Fruit fly (Drosophila melanogaster) whole organism, embryonic: Measurements from ENCODE around the gene aph-1.

Experiments
- Bdp1 ChIP-seq: fragments of 200-800 bp; sonication (Bioruptor generic); optimal IDR thresholded peaks from 3 replicates; lab custom pipeline; 2016; ENCODE audit warnings: missing biosample characterization, missing genetic modification characterization
- CG11560 ChIP-seq: fragments of 200-800 bp; sonication (Bioruptor generic); IDR thresholded peaks from 3 replicates; pipeline ENCODE4 v1.3.6; 2022; ENCODE audit warnings: missing biosample characterization, missing genetic modification characterization
- CG13894 ChIP-seq: fragments of 200-800 bp; sonication (Bioruptor generic); optimal IDR thresholded peaks from 3 replicates; lab custom pipeline; 2018; ENCODE audit warnings: missing biosample characterization, mild to moderate bottlenecking, missing genetic modification characterization, moderate library complexity
- CG14667 ChIP-seq: fragments of 200-800 bp; sonication (Bioruptor generic); IDR thresholded peaks from 2 replicates; pipeline ENCODE4 v1.3.6; 2022; ENCODE audit warnings: missing biosample characterization, missing genetic modification characterization
- CG1647 ChIP-seq: fragments of 200-800 bp; sonication (Bioruptor generic); optimal IDR thresholded peaks from 3 replicates; lab custom pipeline; 2016; ENCODE audit warnings: missing biosample characterization, missing genetic modification characterization
- CG17612 ChIP-seq: fragments of 200-800 bp; sonication (Bioruptor generic); IDR thresholded peaks from 2 replicates; pipeline ENCODE4 v1.3.6; 2022; ENCODE audit warnings: missing biosample characterization, missing genetic modification characterization
- CG18476 ChIP-seq: fragments of 200-800 bp; sonication (Bioruptor generic); optimal IDR thresholded peaks from 2 replicates; lab custom pipeline; 2016; ENCODE audit warnings: missing biosample characterization, mild to moderate bottlenecking, missing genetic modification characterization
- CG3065 ChIP-seq: fragments of 200-800 bp; sonication (Bioruptor generic); optimal IDR thresholded peaks from 2 replicates; lab custom pipeline; 2016; ENCODE audit warnings: missing biosample characterization, missing genetic modification characterization
- CG3281 ChIP-seq: fragments of 200-800 bp; sonication (Bioruptor generic); optimal IDR thresholded peaks from 3 replicates; lab custom pipeline; 2017; ENCODE audit warnings: missing biosample characterization, mild to moderate bottlenecking, missing genetic modification characterization
- CG4360 ChIP-seq: fragments of 200-800 bp; sonication (Bioruptor generic); IDR thresholded peaks from 2 replicates; pipeline ENCODE4 v1.3.6; 2022; ENCODE audit warnings: missing biosample characterization, missing genetic modification characterization
- CG7839 ChIP-seq: fragments of 200-800 bp; sonication (Bioruptor generic); optimal IDR thresholded peaks from 3 replicates; lab custom pipeline; 2018; ENCODE audit warnings: missing biosample characterization, mild to moderate bottlenecking, missing genetic modification characterization, moderate library complexity
- CG8290 ChIP-seq, 3 experiments: fragments of 200-800 bp; sonication (Bioruptor generic); optimal IDR thresholded peaks; 2 replicates each; lab custom pipeline; 2016 to 2019; ENCODE audit warnings: missing biosample characterization in 3 of 3, missing genetic modification characterization in 3 of 3, mild to moderate bottlenecking in 2 of 3, moderate library complexity in 1 of 3
- CG9437 ChIP-seq: fragments of 200-800 bp; sonication (Bioruptor generic); optimal IDR thresholded peaks from 2 replicates; lab custom pipeline; 2018; ENCODE audit warnings: missing biosample characterization, mild to moderate bottlenecking, missing genetic modification characterization
- CoRest ChIP-seq: fragments of 200-800 bp; sonication (Bioruptor generic); optimal IDR thresholded peaks from 3 replicates; lab custom pipeline; 2018; ENCODE audit warnings: missing biosample characterization, mild to moderate bottlenecking, missing genetic modification characterization, moderate library complexity
- Deaf1 ChIP-seq: fragments of 200-800 bp; optimal IDR thresholded peaks from 3 replicates; lab custom pipeline; 2019; ENCODE audit warnings: missing biosample characterization, mild to moderate bottlenecking, missing genetic modification characterization, moderate library complexity
- HLH3B ChIP-seq: fragments of 200-800 bp; sonication (Bioruptor generic); IDR thresholded peaks from 2 replicates; pipeline ENCODE4 v1.3.6; 2022; ENCODE audit warnings: missing biosample characterization, missing genetic modification characterization
- Poxn ChIP-seq: fragments of 200-800 bp; sonication (Bioruptor generic); IDR thresholded peaks from 2 replicates; pipeline ENCODE4 v1.3.6; 2022; ENCODE audit warnings: missing biosample characterization, missing genetic modification characterization
- Ravus ChIP-seq: fragments of 200-800 bp; sonication (Bioruptor generic); IDR thresholded peaks from 2 replicates; pipeline ENCODE4 v1.3.6; 2022; ENCODE audit warnings: missing biosample characterization, missing genetic modification characterization
- Sox102F ChIP-seq: fragments of 200-800 bp; sonication (Bioruptor generic); optimal IDR thresholded peaks from 2 replicates; lab custom pipeline; 2018; ENCODE audit warnings: missing biosample characterization, mild to moderate bottlenecking, missing genetic modification characterization, moderate library complexity
- Tbp ChIP-seq: fragments of >200 bp; optimal IDR thresholded peaks from 2 replicates; lab custom pipeline; 2018; ENCODE audit warnings: missing biosample characterization, missing genetic modification characterization
- Trl ChIP-seq, 3 experiments: fragments of >200 bp in 2 of 3; fragments of 200-800 bp in 1 of 3; sonication (Bioruptor generic) in 1 of 3; optimal IDR thresholded peaks; 2 replicates in 1 of 3; 3 replicates in 2 of 3; lab custom pipeline; 2016 to 2017; ENCODE audit warnings: missing biosample characterization in 1 of 3, missing genetic modification characterization in 1 of 3
- bcd ChIP-seq: fragments of 200-800 bp; sonication (Bioruptor generic); optimal IDR thresholded peaks from 2 replicates; lab custom pipeline; 2017; ENCODE audit warnings: missing biosample characterization, mild to moderate bottlenecking, missing genetic modification characterization
- btn ChIP-seq: fragments of 200-800 bp; sonication (Bioruptor generic); optimal IDR thresholded peaks from 2 replicates; lab custom pipeline; 2016; ENCODE audit warnings: missing biosample characterization, missing genetic modification characterization
- cg ChIP-seq: fragments of 200-800 bp; sonication (Bioruptor generic); optimal IDR thresholded peaks from 3 replicates; lab custom pipeline; 2019; ENCODE audit warnings: missing biosample characterization, mild to moderate bottlenecking, missing genetic modification characterization, moderate library complexity
- chm ChIP-seq: fragments of 200-800 bp; sonication (Bioruptor generic); IDR thresholded peaks from 2 replicates; pipeline ENCODE4 v1.3.6; 2022; ENCODE audit warnings: missing biosample characterization, missing genetic modification characterization
- crc ChIP-seq: fragments of 200-800 bp; sonication (Bioruptor generic); optimal IDR thresholded peaks from 2 replicates; lab custom pipeline; 2016; ENCODE audit warnings: missing biosample characterization, missing genetic modification characterization
- dimm ChIP-seq: fragments of 200-800 bp; sonication (Bioruptor generic); IDR thresholded peaks from 2 replicates; pipeline ENCODE4 v1.3.6; 2022; ENCODE audit warnings: missing biosample characterization, missing genetic modification characterization
- ewg ChIP-seq: fragments of 200-800 bp; sonication (Bioruptor generic); optimal IDR thresholded peaks from 3 replicates; lab custom pipeline; 2017; ENCODE audit warnings: mild to moderate bottlenecking, missing biosample characterization, missing genetic modification reagents, missing genetic modification characterization
- h ChIP-seq: fragments of >200 bp; optimal IDR thresholded peaks from 2 replicates; lab custom pipeline; 2017
- her ChIP-seq: fragments of 200-800 bp; sonication (Bioruptor generic); optimal IDR thresholded peaks from 2 replicates; lab custom pipeline; 2016; ENCODE audit warnings: missing biosample characterization, missing genetic modification characterization
- nerfin-1 ChIP-seq: fragments of 200-800 bp; sonication (Bioruptor generic); optimal IDR thresholded peaks from 3 replicates; lab custom pipeline; 2019; ENCODE audit warnings: missing biosample characterization, mild to moderate bottlenecking, missing genetic modification characterization, moderate library complexity
- pan ChIP-seq, 4 experiments: fragments of >200 bp in 3 of 4; fragments of 200-800 bp in 1 of 4; sonication (Bioruptor generic) in 1 of 4; optimal IDR thresholded peaks in 3 of 4; IDR thresholded peaks in 1 of 4; 2 replicates each; pipeline versions ENCODE4 v1.3.6 to Lab custom; 2017 to 2022; ENCODE audit warnings: missing biosample characterization in 2 of 4, missing genetic modification characterization in 2 of 4, mixed read lengths in 1 of 4
- repo ChIP-seq: fragments of 200-800 bp; sonication (Bioruptor generic); optimal IDR thresholded peaks from 2 replicates; lab custom pipeline; 2016; ENCODE audit warnings: missing biosample characterization, missing genetic modification characterization
- schlank ChIP-seq: fragments of 200-800 bp; sonication (Bioruptor generic); optimal IDR thresholded peaks from 2 replicates; lab custom pipeline; 2018; ENCODE audit warnings: missing biosample characterization, mild to moderate bottlenecking, missing genetic modification characterization
- seq ChIP-seq: fragments of 200-800 bp; sonication (Bioruptor generic); IDR thresholded peaks from 2 replicates; pipeline ENCODE4 v1.3.6; 2022; ENCODE audit warnings: missing biosample characterization, missing genetic modification characterization
- vnd ChIP-seq: fragments of 200-800 bp; sonication (Bioruptor generic); IDR thresholded peaks from 3 replicates; pipeline ENCODE4 v1.3.6; 2022; ENCODE audit warnings: missing biosample characterization, missing genetic modification characterization; ENCODE audit not compliant: partially characterized antibody

Gene aph-1

DNA sequence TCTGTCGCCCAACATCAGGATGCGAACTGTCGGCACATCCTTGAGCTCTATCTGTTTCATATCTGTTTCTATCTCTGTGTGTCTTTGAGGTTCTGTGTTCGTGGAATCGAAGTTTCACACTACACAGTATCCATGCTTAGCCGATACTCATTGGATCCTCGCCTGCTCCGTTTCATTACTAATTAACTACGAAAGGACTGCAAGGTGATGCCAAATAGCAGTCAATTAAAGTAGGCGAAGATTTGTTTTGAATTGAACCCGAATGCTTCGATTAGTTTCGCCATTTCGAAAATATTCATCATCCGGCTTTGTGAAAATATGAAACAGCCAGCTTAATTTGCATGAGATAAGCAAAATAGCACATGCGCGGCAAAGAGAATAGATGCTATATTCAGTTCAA, 5.6 kb downstream of the aph-1 start, which contains the start of gene CG15399:
Gene CG15399, minus strand, starts transcription at position 101 of the 400 bp plus-strand sequence.
- TF ChIP-seq CG18476 (no peak), nerfin-1 (tag; lab: Kevin White, UChicago) (no peak), Poxn (GFP tag; lab: Robert Waterston, UW) (no peak), Sox102F (no peak), HLH3B (GFP tag; lab: Robert Waterston, UW) (no peak), crc (GFP tag; lab: Kevin White, UChicago) (no peak), Tbp (no peak), pan (optimal IDR thresholded peaks at IDR 0.05; lab: Kevin White, UChicago) (no peak), pan (GFP tag; optimal IDR thresholded peaks at IDR 0.05 in 1 of 2, IDR thresholded peaks at IDR 0.05 in 1 of 2) (no peak), dimm (no peak), schlank (tag; lab: Kevin White, UChicago) (no peak), CG11560 (tag; lab: Robert Waterston, UW) (no peak), CG7839 (no peak)

DNA sequence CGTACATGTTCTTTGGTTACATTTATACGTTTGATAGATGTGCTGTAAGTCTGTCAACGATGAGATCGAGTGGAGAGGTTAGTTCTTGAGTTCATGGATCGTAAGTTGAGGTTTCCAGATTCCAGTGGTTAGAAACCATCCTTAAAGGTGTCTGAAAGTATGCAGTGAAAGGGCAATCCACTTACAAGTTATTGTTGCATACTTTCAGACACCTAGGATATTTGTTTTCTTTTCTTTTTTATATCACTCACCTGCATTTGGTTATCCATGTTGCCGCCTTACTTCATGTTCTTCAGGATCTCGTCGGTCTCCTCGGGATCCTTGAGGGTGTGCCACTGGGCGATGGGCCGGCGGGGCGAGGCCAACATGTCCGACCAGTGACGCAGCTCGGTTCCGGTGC, 16.8 kb downstream of the aph-1 start:
- TF ChIP-seq vnd (GFP tag; lab: Robert Waterston, UW) = 0 out of 3 replicates have a peak, but pooled peaks have one; percentile 18
- TF ChIP-seq CG8290 (GFP tag; optimal IDR thresholded peaks at IDR 0.05; lab: Kevin White, UChicago) = peak; percentile 97
- TF ChIP-seq CG8290 (tag; optimal IDR thresholded peaks at IDR 0.05; lab: Kevin White, UChicago) = peak in 1 of 2 experiments; percentile 91
- peak; percentile 88 for TF ChIP-seq CG17612
- no peak for TF ChIP-seq CG1647

DNA sequence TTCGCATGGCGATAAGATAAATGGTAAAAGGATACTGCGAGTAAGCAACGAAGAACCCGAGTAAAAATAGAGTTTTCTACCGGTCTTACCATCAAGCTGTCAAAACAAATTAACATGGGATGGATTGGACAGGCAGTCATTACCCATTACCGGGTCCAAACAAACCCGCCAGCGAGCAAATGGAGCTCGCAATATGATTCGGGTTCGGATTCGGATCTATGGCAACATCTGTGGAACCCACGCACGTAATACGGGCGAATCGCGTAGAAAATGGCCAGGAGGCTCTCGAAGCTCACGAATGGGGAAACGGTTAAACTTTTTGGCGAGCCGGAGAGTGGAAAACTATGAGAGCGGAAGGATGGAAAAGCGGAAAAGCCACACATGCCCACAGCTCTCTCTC, 31.2 kb downstream of the aph-1 start:
- no peak for TF ChIP-seq CG3281 (GFP tag; lab: Kevin White, UChicago)
- TF ChIP-seq btn (GFP tag; lab: Kevin White, UChicago) = no peak
- no peak for TF ChIP-seq repo (GFP tag; lab: Kevin White, UChicago)
- no peak for TF ChIP-seq bcd (GFP tag; lab: Kevin White, UChicago)
- no peak for TF ChIP-seq seq (GFP tag; lab: Robert Waterston, UW)
- no peak for TF ChIP-seq Deaf1 (tag; lab: Kevin White, UChicago)
- no peak for TF ChIP-seq her (GFP tag; lab: Kevin White, UChicago)
- TF ChIP-seq CG13894 (tag; lab: Kevin White, UChicago) = peak; percentile 98
- no peak for TF ChIP-seq h (lab: Kevin White, UChicago)
- peak; percentile 45 to 79 for TF ChIP-seq Trl (optimal IDR thresholded peaks at IDR 0.05; lab: Kevin White, UChicago)
- TF ChIP-seq Trl (GFP tag; optimal IDR thresholded peaks at IDR 0.05; lab: Kevin White, UChicago) = no peak
- TF ChIP-seq CG3065 (GFP tag; lab: Kevin White, UChicago) = no peak
- no peak for TF ChIP-seq Ravus (GFP tag; lab: Robert Waterston, UW)
- no peak for TF ChIP-seq cg (GFP tag; lab: Kevin White, UChicago)
- TF ChIP-seq CG4360 (GFP tag; lab: Robert Waterston, UW) = no peak
- no peak for TF ChIP-seq CG14667 (GFP tag; lab: Robert Waterston, UW)
- TF ChIP-seq ewg (GFP tag; lab: Kevin White, UChicago) = peak; percentile 38
- no peak for TF ChIP-seq schlank (tag; lab: Kevin White, UChicago)
- no peak for TF ChIP-seq CoRest (tag; lab: Kevin White, UChicago)
- TF ChIP-seq CG9437 (GFP tag; lab: Kevin White, UChicago) = no peak
- no peak for TF ChIP-seq chm (GFP tag; lab: Robert Waterston, UW)
- TF ChIP-seq Bdp1 (GFP tag; lab: Kevin White, UChicago) = no peak
